Worm (Caenorhabditis elegans) whole organism, early embryonic: ENCODE measurements around the gene F49C12.11.

Source experiments
- B0310.2 ChIP-seq: sonication (generic microtip); optimal IDR thresholded peaks from 2 replicates; lab custom pipeline; 2016; ENCODE audit warnings: mild to moderate bottlenecking, missing genetic modification characterization, missing compliant biosample characterization
- F13C5.2 ChIP-seq: sonication (generic microtip); optimal IDR thresholded peaks from 2 replicates; lab custom pipeline; 2017; ENCODE audit warnings: mild to moderate bottlenecking, missing genetic modification characterization, inconsistent platforms, missing compliant biosample characterization
- aly-1 ChIP-seq: sonication (generic microtip); optimal IDR thresholded peaks from 2 replicates; lab custom pipeline; 2016; ENCODE audit warnings: missing genetic modification characterization, missing compliant biosample characterization
- ama-1 ChIP-seq: fragments of 150-350 bp; optimal IDR thresholded peaks from 2 replicates; lab custom pipeline; 2014
- ceh-13 ChIP-seq: fragments of 200-800 bp; sonication (Bioruptor generic); optimal IDR thresholded peaks from 2 replicates; lab custom pipeline; 2018; ENCODE audit warnings: mild to moderate bottlenecking, missing genetic modification characterization, missing compliant biosample characterization
- ceh-36 ChIP-seq: sonication (generic microtip); optimal IDR thresholded peaks from 2 replicates; lab custom pipeline; 2016; ENCODE audit warnings: missing genetic modification characterization, inconsistent platforms, missing compliant biosample characterization
- ets-7 ChIP-seq: sonication (generic microtip); optimal IDR thresholded peaks from 2 replicates; lab custom pipeline; 2016; ENCODE audit warnings: missing genotype, missing genetic modification characterization, missing compliant biosample characterization
- flt-1 ChIP-seq: fragments of 200-800 bp; sonication (Bioruptor generic); IDR thresholded peaks from 2 replicates; pipeline ENCODE4 v1.3.6; 2022; ENCODE audit warnings: missing genetic modification characterization, missing compliant biosample characterization
- hmbx-1 ChIP-seq: sonication (generic microtip); optimal IDR thresholded peaks from 2 replicates; lab custom pipeline; 2016; ENCODE audit warnings: mild to moderate bottlenecking, missing genetic modification characterization, missing compliant biosample characterization
- hmg-4 ChIP-seq: fragments of 200-800 bp; sonication (Bioruptor generic); optimal IDR thresholded peaks from 2 replicates; lab custom pipeline; 2018; ENCODE audit warnings: mild to moderate bottlenecking, missing genetic modification characterization, missing compliant biosample characterization
- hnd-1 ChIP-seq: sonication (generic microtip); optimal IDR thresholded peaks from 2 replicates; lab custom pipeline; 2016; ENCODE audit warnings: missing genetic modification characterization, missing compliant biosample characterization
- pes-1 ChIP-seq: fragments of 200-800 bp; sonication (Bioruptor generic); IDR thresholded peaks from 2 replicates; pipeline ENCODE4 v1.3.6; 2022; ENCODE audit warnings: missing genetic modification reagents, missing genetic modification characterization, missing compliant biosample characterization
- scrt-1 ChIP-seq: fragments of 200-800 bp; sonication (Bioruptor generic); IDR thresholded peaks from 2 replicates; pipeline ENCODE4 v1.3.6; 2022; ENCODE audit warnings: missing genetic modification characterization, missing compliant biosample characterization
- sea-1 ChIP-seq: fragments of 200-800 bp; sonication (Bioruptor generic); conservative IDR thresholded peaks from 2 replicates; pipeline ENCODE4 v1.3.6; 2022; ENCODE audit warnings: missing genetic modification characterization, missing compliant biosample characterization
- tbx-11 ChIP-seq: fragments of 200-800 bp; sonication (Bioruptor generic); IDR thresholded peaks from 2 replicates; pipeline ENCODE4 v1.3.6; 2022; ENCODE audit warnings: missing genetic modification characterization, missing compliant biosample characterization
- tbx-37 ChIP-seq: fragments of 200-800 bp; sonication (Bioruptor generic); conservative IDR thresholded peaks from 2 replicates; pipeline ENCODE4 v1.3.6; 2022; ENCODE audit warnings: missing genetic modification reagents, missing genetic modification characterization, missing compliant biosample characterization
- tra-4 ChIP-seq: sonication (generic microtip); optimal IDR thresholded peaks from 2 replicates; lab custom pipeline; 2017; ENCODE audit warnings: missing genetic modification characterization, missing compliant biosample characterization

The F49C12.11 gene

ce11 chrIV:9333007-9333406, 13.8 kb downstream of the F49C12.11 start:
- no peak for TF ChIP-seq B0310.2 (tag; lab: Kevin White, UChicago)
- TF ChIP-seq hnd-1 (tag; lab: Kevin White, UChicago), result no peak
- TF ChIP-seq F13C5.2 (tag; lab: Kevin White, UChicago), result no peak
- TF ChIP-seq ama-1 (lab: Kevin White, UChicago), result no peak

DNA sequence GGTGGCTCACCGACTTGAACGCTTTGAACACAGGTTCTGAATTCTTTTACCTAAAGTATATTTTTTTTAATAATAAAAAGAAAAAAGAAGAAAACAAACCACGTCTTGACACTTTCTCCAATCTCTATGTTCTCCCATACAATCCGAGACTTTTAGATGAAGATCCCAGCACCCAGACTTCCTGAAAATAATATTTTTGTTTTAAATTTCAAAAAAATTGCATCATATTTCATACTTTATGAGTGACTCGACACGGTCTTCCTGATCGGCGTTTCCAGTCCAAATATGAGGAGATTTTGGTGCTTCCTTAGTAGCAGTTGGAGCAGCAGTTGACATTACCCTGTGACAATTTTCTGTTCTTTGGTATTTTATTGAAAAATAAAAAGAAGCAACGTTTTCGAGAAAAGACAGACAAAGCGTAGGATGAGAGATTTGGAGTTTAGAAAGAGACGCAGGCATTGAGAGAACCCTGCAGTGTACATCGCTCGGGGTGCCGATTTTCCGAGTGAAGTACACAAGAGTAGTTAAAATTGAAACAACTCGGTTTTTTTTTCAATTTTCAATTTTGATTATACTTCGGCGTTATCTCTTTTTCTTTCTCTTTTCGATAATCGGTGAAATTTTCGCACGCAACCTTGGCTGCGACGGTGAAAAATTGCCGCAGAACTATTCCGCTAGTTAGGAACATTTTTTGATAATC, 16.5 kb downstream of the F49C12.11 start, which contains the start of the genes coa-4 and T20D3.14:
Gene coa-4 (minus strand): TSS at position 51 of the 700 bp plus-strand sequence.
Gene T20D3.14 (minus strand): TSS at position 358 of the 700 bp plus-strand sequence.
- TF ChIP-seq ceh-13 (no peak), B0310.2 (tag; lab: Kevin White, UChicago) (no peak), tbx-37 (GFP tag; lab: Robert Waterston, UW) (no peak), sea-1 (GFP tag; lab: Robert Waterston, UW) (no peak), ama-1 (lab: Kevin White, UChicago) (no peak), tra-4 (tag; lab: Kevin White, UChicago) (no peak), aly-1 (tag; lab: Kevin White, UChicago) (no peak), pes-1 (no peak), flt-1 (no peak), hmg-4 (no peak)

DNA sequence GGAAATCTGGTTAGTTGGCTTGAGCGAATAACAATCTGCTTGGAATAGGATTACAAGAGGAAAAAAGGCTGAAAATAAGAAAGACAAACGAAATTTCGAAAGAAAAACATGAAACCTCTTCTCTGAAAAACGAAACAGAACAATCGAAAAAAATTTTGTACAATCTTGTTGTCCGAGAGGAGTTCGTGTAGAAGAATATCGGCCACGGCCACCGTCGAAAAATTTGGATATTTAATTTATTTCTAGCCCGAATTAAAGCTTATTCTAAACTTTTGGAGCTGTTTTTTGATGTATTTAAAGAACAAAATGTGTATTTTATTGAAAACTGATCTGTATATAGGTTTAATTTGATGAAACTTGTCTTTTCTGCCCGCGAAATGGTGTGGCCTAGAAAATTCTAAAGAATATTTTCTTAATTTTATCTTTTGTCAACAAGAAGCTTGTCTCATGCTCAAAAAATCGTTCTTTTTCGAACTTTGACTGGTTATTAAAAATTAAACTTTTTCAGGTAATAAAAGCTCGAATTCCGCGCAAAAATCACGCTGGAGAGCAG, 17.4 kb downstream of the F49C12.11 start, which contains the start of gene T20D3.5:
Gene T20D3.5 (plus strand): TSS at position 503 of the 553 bp plus-strand sequence.
- no peak for TF ChIP-seq sea-1 (GFP tag; lab: Robert Waterston, UW)
- no peak for TF ChIP-seq flt-1
- no peak for TF ChIP-seq aly-1 (tag; lab: Kevin White, UChicago)
- no peak for TF ChIP-seq pes-1
- TF ChIP-seq tra-4 (tag; lab: Kevin White, UChicago), result no peak
- TF ChIP-seq tbx-37 (GFP tag; lab: Robert Waterston, UW), result no peak
- TF ChIP-seq ets-7 (tag; lab: Kevin White, UChicago), result no peak
- TF ChIP-seq hmg-4, result no peak
- no peak for TF ChIP-seq F13C5.2 (tag; lab: Kevin White, UChicago)
- TF ChIP-seq ama-1 (lab: Kevin White, UChicago), result no peak
- no peak for TF ChIP-seq B0310.2 (tag; lab: Kevin White, UChicago)
- TF ChIP-seq ceh-36 (tag; lab: Kevin White, UChicago), result no peak
- no peak for TF ChIP-seq hnd-1 (tag; lab: Kevin White, UChicago)
- TF ChIP-seq hmbx-1 (tag; lab: Kevin White, UChicago), result no peak
- no peak for TF ChIP-seq tbx-11 (GFP tag; lab: Robert Waterston, UW)
- TF ChIP-seq scrt-1 (GFP tag; lab: Robert Waterston, UW), result no peak

ce11 chrIV:9339205-9339604, 20.0 kb downstream of the F49C12.11 start, which contains the start of gene T20D3.6:
TSS of gene T20D3.6 (minus strand) at chrIV:9339305.
- TF ChIP-seq tbx-11 (GFP tag; lab: Robert Waterston, UW), result no peak
- TF ChIP-seq B0310.2 (tag; lab: Kevin White, UChicago), result no peak
- no peak for TF ChIP-seq scrt-1 (GFP tag; lab: Robert Waterston, UW)
- no peak for TF ChIP-seq aly-1 (tag; lab: Kevin White, UChicago)
- no peak for TF ChIP-seq pes-1
- TF ChIP-seq hnd-1 (tag; lab: Kevin White, UChicago), result no peak
- TF ChIP-seq ceh-13, result no peak
- no peak for TF ChIP-seq ama-1 (lab: Kevin White, UChicago)
- no peak for TF ChIP-seq hmg-4
- TF ChIP-seq ets-7 (tag; lab: Kevin White, UChicago), result no peak
- no peak for TF ChIP-seq flt-1
- TF ChIP-seq sea-1 (GFP tag; lab: Robert Waterston, UW), result no peak
- no peak for TF ChIP-seq tbx-37 (GFP tag; lab: Robert Waterston, UW)
- TF ChIP-seq tra-4 (tag; lab: Kevin White, UChicago), result no peak
- TF ChIP-seq hmbx-1 (tag; lab: Kevin White, UChicago), result no peak
- TF ChIP-seq ceh-36 (tag; lab: Kevin White, UChicago), result no peak
- no peak for TF ChIP-seq F13C5.2 (tag; lab: Kevin White, UChicago)

ce11 chrIV:9341591-9341990, 22.4 kb downstream of the F49C12.11 start, which contains the start of gene vps-26:
TSS of gene vps-26 (minus strand) at chrIV:9341790.
- TF ChIP-seq pes-1 (no peak), F13C5.2 (tag; lab: Kevin White, UChicago) (no peak), tbx-11 (GFP tag; lab: Robert Waterston, UW) (no peak), scrt-1 (GFP tag; lab: Robert Waterston, UW) (no peak), aly-1 (tag; lab: Kevin White, UChicago) (no peak), ama-1 (lab: Kevin White, UChicago) (no peak), tra-4 (tag; lab: Kevin White, UChicago) (no peak), tbx-37 (GFP tag; lab: Robert Waterston, UW) (no peak), B0310.2 (tag; lab: Kevin White, UChicago) (no peak), ets-7 (tag; lab: Kevin White, UChicago) (no peak), hmbx-1 (tag; lab: Kevin White, UChicago) (no peak), flt-1 (no peak), ceh-13 (no peak), sea-1 (GFP tag; lab: Robert Waterston, UW) (no peak)

- TF ChIP-seq sea-1 (GFP tag; lab: Robert Waterston, UW) (no peak), flt-1 (no peak), tbx-11 (GFP tag; lab: Robert Waterston, UW) (no peak), ceh-13 (no peak), hmbx-1 (tag; lab: Kevin White, UChicago) (no peak), F13C5.2 (tag; lab: Kevin White, UChicago) (no peak), tra-4 (tag; lab: Kevin White, UChicago) (no peak), hnd-1 (tag; lab: Kevin White, UChicago) (no peak), pes-1 (no peak), tbx-37 (GFP tag; lab: Robert Waterston, UW) (no peak), hmg-4 (no peak)
These were observed 24.0 kb downstream of the F49C12.11 start, which contains the start of gene pigc-1 for ce11 chrIV:9343102-9343599. TSS of gene pigc-1 (minus strand) at chrIV:9343152.
